Fruit fly (Drosophila melanogaster): ENCODE measurements around the gene Reck.
A peak's percentile ranks its signal among the peaks of the same experiment; 100 is the strongest.

Reck gene

dm6 chr3L:15011142-15011541 lies 2.7 kb downstream of the Reck start:
- TF ChIP-seq CG32121 (GFP tag; IDR thresholded peaks at IDR 0.05) (no peak), CG9948 (tag; optimal IDR thresholded peaks at IDR 0.05) (no peak), gl (tag; optimal IDR thresholded peaks at IDR 0.05) (no peak), CG10348 (GFP tag; IDR thresholded peaks at IDR 0.05) (no peak), Pif1A (GFP tag; optimal IDR thresholded peaks at IDR 0.05) (no peak), Ets98B (GFP tag; IDR thresholded peaks at IDR 0.05) (no peak), Snoo (tag; optimal IDR thresholded peaks at IDR 0.05) (no peak), D1 (tag; optimal IDR thresholded peaks at IDR 0.05) (no peak), CG34367 (tag; optimal IDR thresholded peaks at IDR 0.05) (no peak), rn (GFP tag; IDR thresholded peaks at IDR 0.05) (no peak), CG8159 (tag; optimal IDR thresholded peaks at IDR 0.05) (no peak), CG12605 (GFP tag; IDR thresholded peaks at IDR 0.05) (no peak), CG17806 (tag; optimal IDR thresholded peaks at IDR 0.05) (no peak), Pif1B (GFP tag; optimal IDR thresholded peaks at IDR 0.05) (no peak), CG4496 (GFP tag; IDR thresholded peaks at IDR 0.05) (no peak), CG13204 (GFP tag; optimal IDR thresholded peaks at IDR 0.05) (no peak), CG8301 (tag; optimal IDR thresholded peaks at IDR 0.05) (no peak), CG14655 (GFP tag; optimal IDR thresholded peaks at IDR 0.05) (no peak)

dm6 chr3L:15010601-15011000 lies 3.3 kb downstream of the Reck start:
- TF ChIP-seq CG13204 (GFP tag; optimal IDR thresholded peaks at IDR 0.05), result no peak
- no peak for TF ChIP-seq CG32121 (GFP tag; IDR thresholded peaks at IDR 0.05)
- no peak for TF ChIP-seq CG10348 (GFP tag; IDR thresholded peaks at IDR 0.05)
- no peak for TF ChIP-seq CG8159 (tag; optimal IDR thresholded peaks at IDR 0.05)
- no peak for TF ChIP-seq CG15710 (tag; optimal IDR thresholded peaks at IDR 0.05)
- TF ChIP-seq CG34367 (tag; optimal IDR thresholded peaks at IDR 0.05), result no peak
- no peak for TF ChIP-seq CG17806 (tag; optimal IDR thresholded peaks at IDR 0.05)
- no peak for TF ChIP-seq CG14655 (GFP tag; optimal IDR thresholded peaks at IDR 0.05)
- no peak for TF ChIP-seq CG8301 (tag; optimal IDR thresholded peaks at IDR 0.05)

- TF ChIP-seq D1 (tag; optimal IDR thresholded peaks at IDR 0.05) (no peak), rn (GFP tag; IDR thresholded peaks at IDR 0.05) (no peak), CG4496 (GFP tag; IDR thresholded peaks at IDR 0.05) (peak; percentile 29; the same call in 2 of the 3 replicates), CG13204 (GFP tag; optimal IDR thresholded peaks at IDR 0.05) (no peak), Snoo (tag; optimal IDR thresholded peaks at IDR 0.05) (no peak), CG9948 (tag; optimal IDR thresholded peaks at IDR 0.05) (no peak), CG8301 (tag; optimal IDR thresholded peaks at IDR 0.05) (peak; percentile 51), CG14655 (GFP tag; optimal IDR thresholded peaks at IDR 0.05) (peak; percentile 68), Ets98B (GFP tag; IDR thresholded peaks at IDR 0.05) (peak; percentile 38)
Measured at dm6 chr3L:15009681-15010080, 4.2 kb downstream of the Reck start.

dm6 chr3L:15007271-15007948 lies 6.5 kb downstream of the Reck start:
- TF ChIP-seq Pif1B (GFP tag; optimal IDR thresholded peaks at IDR 0.05) (no peak), CG10348 (GFP tag; IDR thresholded peaks at IDR 0.05) (no peak), CG8159 (tag; optimal IDR thresholded peaks at IDR 0.05) (peak; percentile 46), rn (GFP tag; IDR thresholded peaks at IDR 0.05) (no peak), CG17806 (tag; optimal IDR thresholded peaks at IDR 0.05) (peak; percentile 39), CG14655 (GFP tag; optimal IDR thresholded peaks at IDR 0.05) (peak; percentile 39), CG12605 (GFP tag; IDR thresholded peaks at IDR 0.05) (0 out of 2 replicates have a peak, but pooled peaks have one; percentile 18), CG9948 (tag; optimal IDR thresholded peaks at IDR 0.05) (peak; percentile 46), Pif1A (GFP tag; optimal IDR thresholded peaks at IDR 0.05) (peak; percentile 37), CG32121 (GFP tag; IDR thresholded peaks at IDR 0.05) (peak; percentile 32; the same call in 1 of the 2 replicates), Ets98B (GFP tag; IDR thresholded peaks at IDR 0.05) (no peak), CG34367 (tag; optimal IDR thresholded peaks at IDR 0.05) (peak; percentile 2), CG13204 (GFP tag; optimal IDR thresholded peaks at IDR 0.05) (no peak), gl (tag; optimal IDR thresholded peaks at IDR 0.05) (no peak), CG4496 (GFP tag; IDR thresholded peaks at IDR 0.05) (no peak), EcR (GFP tag; optimal IDR thresholded peaks at IDR 0.05) (no peak), CG8301 (tag; optimal IDR thresholded peaks at IDR 0.05) (peak; percentile 20), Snoo (tag; optimal IDR thresholded peaks at IDR 0.05) (no peak), CG15710 (tag; optimal IDR thresholded peaks at IDR 0.05) (peak; percentile 24)

dm6 chr3L:15006825-15007224 lies 7.0 kb downstream of the Reck start:
- TF ChIP-seq CG8159 (tag; optimal IDR thresholded peaks at IDR 0.05), result peak; percentile 77
- peak; percentile 83 for TF ChIP-seq Pif1B (GFP tag; optimal IDR thresholded peaks at IDR 0.05)
- TF ChIP-seq Pif1A (GFP tag; optimal IDR thresholded peaks at IDR 0.05), result peak; percentile 86
- peak; percentile 44 for TF ChIP-seq gl (tag; optimal IDR thresholded peaks at IDR 0.05)
- TF ChIP-seq CG13204 (GFP tag; optimal IDR thresholded peaks at IDR 0.05), result no peak
- peak; percentile 92 for TF ChIP-seq CG32121 (GFP tag; IDR thresholded peaks at IDR 0.05)
- TF ChIP-seq CG17806 (tag; optimal IDR thresholded peaks at IDR 0.05), result peak; percentile 81
- TF ChIP-seq CG34367 (tag; optimal IDR thresholded peaks at IDR 0.05), result peak; percentile 62
- TF ChIP-seq CG4496 (GFP tag; IDR thresholded peaks at IDR 0.05), result peak; percentile 95
- TF ChIP-seq fd96Ca (GFP tag; IDR thresholded peaks at IDR 0.05), result 0 out of 3 replicates have a peak, but pooled peaks have one; percentile 48
- no peak for TF ChIP-seq EcR (GFP tag; optimal IDR thresholded peaks at IDR 0.05)
- peak; percentile 69 for TF ChIP-seq CG9948 (tag; optimal IDR thresholded peaks at IDR 0.05)
- peak; percentile 91 for TF ChIP-seq CG12605 (GFP tag; IDR thresholded peaks at IDR 0.05)
- peak; percentile 53 for TF ChIP-seq Snoo (tag; optimal IDR thresholded peaks at IDR 0.05)
- peak; percentile 85 for TF ChIP-seq CG8301 (tag; optimal IDR thresholded peaks at IDR 0.05)
- peak; percentile 71 for TF ChIP-seq rn (GFP tag; IDR thresholded peaks at IDR 0.05)
- TF ChIP-seq CG15710 (tag; optimal IDR thresholded peaks at IDR 0.05), result peak; percentile 81
- TF ChIP-seq CG10348 (GFP tag; IDR thresholded peaks at IDR 0.05), result 0 out of 2 replicates have a peak, but pooled peaks have one; percentile 34
- peak; percentile 83 for TF ChIP-seq CG14655 (GFP tag; optimal IDR thresholded peaks at IDR 0.05)
- TF ChIP-seq D1 (tag; optimal IDR thresholded peaks at IDR 0.05), result peak; percentile 63
- peak; percentile 91 for TF ChIP-seq Ets98B (GFP tag; IDR thresholded peaks at IDR 0.05)

All from whole organism, pupa.